Worm (Caenorhabditis elegans): Measurements from ENCODE around the gene F23B2.10.

F23B2.10 gene

DNA sequence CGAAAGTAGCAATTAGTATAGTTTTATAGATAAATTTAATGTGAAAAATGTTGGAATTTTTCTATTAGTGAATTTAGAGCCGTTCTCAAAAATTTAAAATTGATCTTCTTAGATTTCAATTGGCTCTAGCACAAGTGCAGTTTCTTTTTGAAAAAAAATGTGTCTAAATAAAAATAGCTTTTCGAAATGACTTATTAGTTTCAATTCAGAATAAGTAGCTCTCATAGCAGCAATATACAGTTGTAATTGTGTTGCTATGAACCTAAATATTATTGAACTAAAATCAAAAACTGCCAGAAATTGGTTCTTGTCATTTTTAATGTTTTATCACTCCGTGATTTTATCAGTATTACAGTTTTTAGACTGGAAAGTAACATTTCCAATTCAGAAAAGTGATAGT, 36.5 kb downstream of the F23B2.10 start:
- TF ChIP-seq C08G9.2 (tag; optimal IDR thresholded peaks at IDR 0.05) (no peak), tbx-2 (tag; optimal IDR thresholded peaks at IDR 0.05) (no peak), mec-3 (tag; optimal IDR thresholded peaks at IDR 0.05; ENCODE audit: borderline replicate concordance) (no peak), odd-2 (tag; optimal IDR thresholded peaks at IDR 0.05) (no peak)

DNA sequence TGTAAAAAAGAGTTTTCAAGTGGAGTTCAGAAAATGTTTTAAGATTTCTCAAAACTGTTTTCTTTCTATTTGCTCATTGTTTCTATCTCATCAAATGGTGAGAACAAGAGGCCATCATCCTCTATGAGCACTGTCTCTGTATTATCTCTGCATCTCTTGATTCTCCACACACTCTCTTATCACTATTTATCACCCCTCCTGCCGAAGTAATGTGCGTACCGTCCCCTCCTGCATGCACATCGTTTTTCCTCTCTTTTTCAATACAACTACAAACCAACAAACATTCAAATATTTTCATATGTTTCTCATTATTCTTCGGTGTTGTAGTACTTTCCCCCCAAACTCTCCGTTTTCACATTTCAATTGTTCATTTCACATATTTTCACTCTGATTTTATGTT, 37.7 kb downstream of the F23B2.10 start:
- TF ChIP-seq pag-3 (tag; optimal IDR thresholded peaks at IDR 0.05; ENCODE audit: borderline replicate concordance) (no peak), fkh-10 (GFP tag; optimal IDR thresholded peaks at IDR 0.05) (no peak), ceh-31 (tag; optimal IDR thresholded peaks at IDR 0.05) (no peak), fkh-6 (tag; optimal IDR thresholded peaks at IDR 0.05) (no peak), ceh-45 (GFP tag; IDR thresholded peaks at IDR 0.05) (no peak), pqm-1 (tag; optimal IDR thresholded peaks at IDR 0.05) (no peak), ceh-6 (GFP tag; optimal IDR thresholded peaks at IDR 0.05) (no peak), ceh-19 (GFP tag; optimal IDR thresholded peaks at IDR 0.05) (no peak), ahr-1 (tag; optimal IDR thresholded peaks at IDR 0.05) (no peak), unc-42 (tag; optimal IDR thresholded peaks at IDR 0.05) (no peak), hlh-30 (tag; optimal IDR thresholded peaks at IDR 0.05; ENCODE audit: insufficient read depth) (no peak), elt-4 (tag; optimal IDR thresholded peaks at IDR 0.05) (no peak), sdc-2 (tag; optimal IDR thresholded peaks at IDR 0.05) (no peak)

DNA sequence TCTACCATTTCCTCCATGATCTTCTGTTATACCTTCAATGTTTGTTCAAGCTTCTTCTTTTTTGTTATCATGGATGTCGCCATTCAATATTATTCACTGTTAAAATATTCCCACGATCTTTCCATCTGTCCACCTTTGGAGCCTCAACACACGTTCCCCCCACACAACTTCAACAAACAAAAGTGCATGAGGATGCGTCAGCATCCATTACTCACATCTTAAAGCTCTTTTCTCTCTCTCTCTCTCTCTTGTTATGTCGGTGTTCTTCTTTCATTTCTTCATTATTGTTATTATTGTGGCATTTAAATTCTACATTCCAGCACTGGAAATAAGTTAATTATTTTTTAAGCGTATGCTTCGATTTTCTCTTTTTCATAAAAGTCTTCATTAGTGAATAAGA, 40.1 kb downstream of the F23B2.10 start:
- TF ChIP-seq dve-1 (tag; optimal IDR thresholded peaks at IDR 0.05) (no peak), ref-2 (tag; optimal IDR thresholded peaks at IDR 0.05) (no peak), ceh-9 (tag; optimal IDR thresholded peaks at IDR 0.05) (no peak), ceh-2 (tag; optimal IDR thresholded peaks at IDR 0.05) (no peak), ttx-3 (tag; optimal IDR thresholded peaks at IDR 0.05) (no peak), ceh-18 (tag; optimal IDR thresholded peaks at IDR 0.05) (no peak), ceh-22 (tag; optimal IDR thresholded peaks at IDR 0.05) (no peak), elt-4 (tag; optimal IDR thresholded peaks at IDR 0.05) (no peak), ceh-34 (tag; optimal IDR thresholded peaks at IDR 0.05) (no peak), C38D4.7 (GFP tag; optimal IDR thresholded peaks at IDR 0.05) (no peak), ets-4 (tag; optimal IDR thresholded peaks at IDR 0.05) (no peak), ceh-48 (tag; optimal IDR thresholded peaks at IDR 0.05) (no peak), sox-4 (tag; optimal IDR thresholded peaks at IDR 0.05) (no peak), pqm-1 (tag; optimal IDR thresholded peaks at IDR 0.05) (no peak), tbx-2 (tag; optimal IDR thresholded peaks at IDR 0.05) (no peak), syd-9 (tag; optimal IDR thresholded peaks at IDR 0.05) (no peak), nhr-232 (tag; optimal IDR thresholded peaks at IDR 0.05) (no peak), sdc-2 (tag; optimal IDR thresholded peaks at IDR 0.05) (no peak)

DNA sequence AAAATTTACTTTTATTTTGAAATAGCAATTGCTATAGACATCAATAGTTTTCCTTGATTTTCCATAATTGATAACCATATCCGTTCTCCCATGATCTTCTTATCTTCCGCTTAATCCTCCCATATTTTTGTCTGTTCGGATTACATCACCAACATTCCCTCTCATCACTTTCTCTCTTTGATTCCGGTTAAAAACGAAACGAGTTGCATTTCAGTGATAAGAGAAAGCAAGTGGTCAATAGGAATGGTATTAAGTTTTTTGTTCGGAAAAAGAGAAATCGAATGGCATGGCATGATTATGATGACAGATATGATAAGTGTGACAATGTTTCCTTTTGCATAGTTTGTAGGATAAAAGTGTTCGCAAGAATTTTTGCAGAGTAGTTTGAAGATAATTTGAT, 42.1 kb downstream of the F23B2.10 start:
- TF ChIP-seq madf-2 (tag; optimal IDR thresholded peaks at IDR 0.05) (no peak), ttx-3 (tag; optimal IDR thresholded peaks at IDR 0.05) (no peak), zip-5 (tag; optimal IDR thresholded peaks at IDR 0.05) (no peak), nfya-1 (tag; optimal IDR thresholded peaks at IDR 0.05) (no peak), dmd-4 (tag; optimal IDR thresholded peaks at IDR 0.05; ENCODE audit: borderline replicate concordance) (no peak), sox-4 (tag; optimal IDR thresholded peaks at IDR 0.05) (no peak), ztf-16 (tag; optimal IDR thresholded peaks at IDR 0.05) (no peak), ahr-1 (tag; optimal IDR thresholded peaks at IDR 0.05) (no peak), fax-1 (tag; optimal IDR thresholded peaks at IDR 0.05) (no peak), sox-2 (GFP tag; IDR thresholded peaks at IDR 0.05) (no peak), ref-2 (tag; optimal IDR thresholded peaks at IDR 0.05) (no peak), gmeb-2 (tag; optimal IDR thresholded peaks at IDR 0.05) (no peak), odd-2 (tag; optimal IDR thresholded peaks at IDR 0.05) (no peak)

Measured in whole organism, late embryonic.